Fruit fly (Drosophila melanogaster) S2 (cell line): ENCODE data around the gene Gyc76C.

ENCODE experiments used
- CG8478 ChIP-seq: fragments of >200 bp; optimal IDR thresholded peaks from 2 replicates; lab custom pipeline; 2018
- CTCF ChIP-seq, 2 experiments: fragments of >200 bp; optimal IDR thresholded peaks; 2 replicates each; lab custom pipeline; 2018

DNA sequence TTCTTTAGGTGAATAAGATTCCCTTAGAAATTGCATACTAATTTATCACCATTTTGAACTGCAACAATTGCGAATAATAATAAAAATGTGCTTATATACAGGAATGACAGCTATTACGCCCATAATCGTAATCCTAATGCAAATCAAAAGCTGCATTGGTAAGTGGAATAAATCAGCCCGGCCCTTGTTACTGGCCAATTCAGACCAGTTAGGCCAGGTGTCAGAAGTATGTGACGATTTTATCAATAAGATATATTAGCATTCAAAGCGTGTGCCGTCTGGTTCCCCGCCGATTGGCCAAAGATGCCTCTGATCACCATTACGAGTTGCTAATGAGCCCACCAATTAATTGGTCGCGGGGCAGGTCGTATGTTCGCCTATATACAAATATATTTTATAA is 19.1 kb upstream of the Gyc76C start:
- TF ChIP-seq CG8478 (lab: Kevin White, UChicago) (no peak), CTCF (optimal IDR thresholded peaks at IDR 0.05; lab: Kevin White, UChicago) (no peak)
